Fruit fly (Drosophila melanogaster) Kc167 (cell line): ENCODE data around the gene CG5895.

Experiments
- Myc ChIP-seq: fragments of >200 bp; optimal IDR thresholded peaks from 2 replicates; lab custom pipeline; 2017; ENCODE audit warnings: missing external identifiers
- Sin3A ChIP-seq: fragments of >200 bp; optimal IDR thresholded peaks from 2 replicates; lab custom pipeline; 2018; ENCODE audit warnings: missing external identifiers
- h ChIP-seq: fragments of >200 bp; optimal IDR thresholded peaks from 3 replicates; lab custom pipeline; 2018; ENCODE audit warnings: missing external identifiers
- insv ChIP-seq: fragments of >200 bp; optimal IDR thresholded peaks from 3 replicates; lab custom pipeline; 2018; ENCODE audit warnings: missing external identifiers
- psq ChIP-seq: fragments of >200 bp; optimal IDR thresholded peaks from 2 replicates; lab custom pipeline; 2017; ENCODE audit warnings: missing external identifiers
- ttk ChIP-seq: sonication (Bioruptor generic); optimal IDR thresholded peaks from 2 replicates; lab custom pipeline; 2017; ENCODE audit warnings: missing external identifiers

DNA sequence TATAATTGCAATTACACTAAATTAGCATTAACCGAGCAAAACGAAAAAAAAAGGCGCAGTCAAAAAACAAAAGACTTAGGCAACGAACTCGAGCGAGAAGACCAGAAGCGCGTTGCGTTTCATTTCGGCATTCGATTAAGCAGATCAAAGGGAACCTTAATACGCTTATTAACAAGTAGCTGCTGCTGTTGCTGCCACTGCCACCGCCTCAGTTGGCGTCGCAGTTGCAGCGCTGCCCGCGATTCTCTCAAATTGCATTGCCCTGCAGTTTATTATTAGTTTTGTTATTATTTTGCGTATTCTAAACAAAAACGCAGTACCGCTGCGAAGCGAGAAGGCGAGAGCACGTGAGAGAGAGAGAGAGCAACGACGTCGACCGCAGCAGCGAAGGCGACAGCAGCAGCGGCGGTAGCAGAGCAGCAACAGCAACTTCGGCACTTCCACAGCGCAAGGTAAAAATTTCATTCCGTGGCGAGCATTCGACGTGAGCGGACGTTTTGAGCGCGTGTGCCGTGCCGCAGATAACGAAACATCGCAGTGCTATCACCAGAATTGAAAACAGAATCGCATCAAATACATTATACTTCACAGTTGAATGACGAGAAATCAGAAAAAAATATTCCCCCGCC is 12.2 kb upstream of the CG5895 start, which contains the start of gene Notum:
- TF ChIP-seq psq (no peak), h (lab: Kevin White, UChicago) (no peak), insv (lab: Kevin White, UChicago) (no peak), Myc (lab: Kevin White, UChicago) (no peak), ttk (lab: Kevin White, UChicago) (no peak), Sin3A (lab: Kevin White, UChicago) (no peak)
